Worm (Caenorhabditis elegans) whole organism, L1 larva: ENCODE measurements around the gene str-187.

Source experiments
- C04F5.9 ChIP-seq: sonication (generic microtip); optimal IDR thresholded peaks from 2 replicates; lab custom pipeline; 2016; ENCODE audit warnings: missing genetic modification characterization, missing compliant biosample characterization
- C16A3.4 ChIP-seq: fragments of 150-350 bp; optimal IDR thresholded peaks from 2 replicates; lab custom pipeline; 2014; ENCODE audit warnings: missing biosample characterization, missing genetic modification characterization
- C34B4.2 ChIP-seq: sonication (generic microtip); optimal IDR thresholded peaks from 2 replicates; lab custom pipeline; 2017; ENCODE audit warnings: mild to moderate bottlenecking, missing genetic modification characterization, missing compliant biosample characterization
- F16B12.6 ChIP-seq: fragments of 150-350 bp; optimal IDR thresholded peaks from 2 replicates; lab custom pipeline; 2014; ENCODE audit warnings: missing biosample characterization, missing genetic modification characterization
- Y116A8C.19 ChIP-seq: sonication (generic microtip); optimal IDR thresholded peaks from 2 replicates; lab custom pipeline; 2016; ENCODE audit warnings: missing compliant biosample characterization, missing genetic modification characterization, borderline replicate concordance
- alr-1 ChIP-seq: fragments of 200-800 bp; sonication (Bioruptor generic); optimal IDR thresholded peaks from 2 replicates; lab custom pipeline; 2018; ENCODE audit warnings: borderline replicate concordance, mild to moderate bottlenecking, missing genetic modification characterization, missing compliant biosample characterization
- aly-2 ChIP-seq: fragments of 150-350 bp; optimal IDR thresholded peaks from 2 replicates; lab custom pipeline; 2014; ENCODE audit warnings: missing biosample characterization, missing genetic modification characterization
- ama-1 ChIP-seq: fragments of 150-350 bp; optimal IDR thresholded peaks from 2 replicates; lab custom pipeline; 2014
- ceh-63 ChIP-seq: fragments of 200-800 bp; sonication (Bioruptor generic); optimal IDR thresholded peaks from 2 replicates; lab custom pipeline; 2018; ENCODE audit warnings: mild to moderate bottlenecking, missing genetic modification characterization, missing compliant biosample characterization
- ceh-82 ChIP-seq, 3 experiments: fragments of 150-350 bp in 1 of 3; sonication (generic microtip) in 2 of 3; optimal IDR thresholded peaks; 2 replicates each; lab custom pipeline; 2014 to 2017; ENCODE audit warnings: missing biosample characterization in 3 of 3, missing genetic modification characterization in 3 of 3
- ceh-88 ChIP-seq: fragments of 200-800 bp; sonication (Bioruptor generic); IDR thresholded peaks from 2 replicates; pipeline ENCODE4 v1.3.6; 2022; ENCODE audit warnings: missing genetic modification characterization, missing compliant biosample characterization
- efl-1 ChIP-seq, 4 experiments: fragments of 150-350 bp; optimal IDR thresholded peaks in 3 of 4; peaks in 1 of 4; 1 replicate in 1 of 4; 2 replicates in 3 of 4; lab custom pipeline; 2014; ENCODE audit warnings: missing biosample characterization in 2 of 4, missing genetic modification characterization in 2 of 4, missing genetic modification reagents in 2 of 4
- efl-3 ChIP-seq: fragments of 200-800 bp; sonication (Bioruptor generic); optimal IDR thresholded peaks from 2 replicates; lab custom pipeline; 2018; ENCODE audit warnings: mild to moderate bottlenecking, missing genetic modification characterization, missing compliant biosample characterization
- egl-13 ChIP-seq: sonication (generic microtip); optimal IDR thresholded peaks from 2 replicates; lab custom pipeline; 2016; ENCODE audit warnings: missing genotype, missing genetic modification reagents, missing genetic modification characterization, missing compliant biosample characterization
- elt-2 ChIP-seq: sonication (generic microtip); optimal IDR thresholded peaks from 2 replicates; lab custom pipeline; 2016; ENCODE audit warnings: missing genetic modification characterization, mild to moderate bottlenecking, inconsistent platforms, missing compliant biosample characterization, missing genetic modification reagents
- elt-3 ChIP-seq, 6 experiments: fragments of 150-350 bp in 1 of 6; sonication (generic microtip); optimal IDR thresholded peaks; 2 replicates each; lab custom pipeline; 2017 to 2018; ENCODE audit warnings: missing biosample characterization in 6 of 6, missing genetic modification characterization in 6 of 6, inconsistent platforms in 1 of 6
- ets-5 ChIP-seq: fragments of 200-800 bp; sonication (Bioruptor generic); IDR thresholded peaks from 2 replicates; pipeline ENCODE4 v1.3.6; 2022; ENCODE audit warnings: missing genetic modification characterization, missing compliant biosample characterization
- fkh-10 ChIP-seq: sonication (generic microtip); optimal IDR thresholded peaks from 2 replicates; lab custom pipeline; 2017; ENCODE audit warnings: missing biosample characterization, missing genetic modification reagents, missing genetic modification characterization
- fkh-4 ChIP-seq: sonication (generic microtip); optimal IDR thresholded peaks from 2 replicates; lab custom pipeline; 2016; ENCODE audit warnings: missing compliant biosample characterization, missing genetic modification characterization, borderline replicate concordance
- fkh-8 ChIP-seq: sonication (generic microtip); optimal IDR thresholded peaks from 2 replicates; lab custom pipeline; 2016; ENCODE audit warnings: mild to moderate bottlenecking, missing genetic modification characterization, missing compliant biosample characterization
- fos-1 ChIP-seq: fragments of 150-350 bp; optimal IDR thresholded peaks from 2 replicates; lab custom pipeline; 2014; ENCODE audit warnings: missing biosample characterization, missing genetic modification characterization
- hlh-17 ChIP-seq: fragments of 200-800 bp; sonication (Bioruptor generic); optimal IDR thresholded peaks from 2 replicates; lab custom pipeline; 2018; ENCODE audit warnings: missing genetic modification characterization, mild to moderate bottlenecking, missing compliant biosample characterization, moderate library complexity, borderline replicate concordance
- hpl-2 ChIP-seq: fragments of 150-350 bp; optimal IDR thresholded peaks from 2 replicates; lab custom pipeline; 2014; ENCODE audit warnings: missing biosample characterization, missing genetic modification reagents, missing genetic modification characterization
- isw-1 ChIP-seq: fragments of 200-800 bp; sonication (Bioruptor generic); IDR thresholded peaks from 2 replicates; pipeline ENCODE4 v1.3.6; 2022; ENCODE audit warnings: missing genetic modification characterization, missing compliant biosample characterization
- jun-1 ChIP-seq: fragments of 150-350 bp; optimal IDR thresholded peaks from 2 replicates; lab custom pipeline; 2014; ENCODE audit warnings: missing biosample characterization, missing genetic modification reagents, missing genetic modification characterization
- lin-13 ChIP-seq: fragments of 150-350 bp; optimal IDR thresholded peaks from 2 replicates; lab custom pipeline; 2014; ENCODE audit warnings: missing biosample characterization, missing genetic modification reagents, missing genetic modification characterization
- lin-14 ChIP-seq: fragments of 200-800 bp; sonication (Bioruptor generic); optimal IDR thresholded peaks from 2 replicates; lab custom pipeline; 2018; ENCODE audit warnings: mild to moderate bottlenecking, missing genetic modification characterization, moderate library complexity, missing compliant biosample characterization
- mab-9 ChIP-seq: fragments of 200-800 bp; sonication (Bioruptor generic); IDR thresholded peaks from 2 replicates; pipeline ENCODE4 v1.3.6; 2022; ENCODE audit warnings: missing genetic modification reagents, missing genetic modification characterization, missing compliant biosample characterization
- mef-2 ChIP-seq: fragments of 150-350 bp; optimal IDR thresholded peaks from 2 replicates; lab custom pipeline; 2014; ENCODE audit warnings: missing biosample characterization, missing genetic modification characterization
- nhr-11 ChIP-seq: fragments of 150-350 bp; optimal IDR thresholded peaks from 2 replicates; lab custom pipeline; 2014; ENCODE audit warnings: missing biosample characterization, missing genetic modification characterization
- nhr-12 ChIP-seq: sonication (generic microtip); optimal IDR thresholded peaks from 2 replicates; lab custom pipeline; 2017; ENCODE audit warnings: missing biosample characterization, missing genetic modification characterization
- nhr-19 ChIP-seq: fragments of 200-800 bp; sonication (Bioruptor generic); conservative IDR thresholded peaks from 2 replicates; pipeline ENCODE4 v1.3.6; 2022; ENCODE audit warnings: missing genetic modification characterization, missing compliant biosample characterization
- nhr-20 ChIP-seq: sonication (generic microtip); optimal IDR thresholded peaks from 2 replicates; lab custom pipeline; 2016; ENCODE audit warnings: mild to moderate bottlenecking, missing genetic modification characterization, missing compliant biosample characterization
- nhr-71 ChIP-seq: sonication (generic microtip); optimal IDR thresholded peaks from 2 replicates; lab custom pipeline; 2016; ENCODE audit warnings: mild to moderate bottlenecking, missing genetic modification characterization, moderate library complexity, missing compliant biosample characterization
- nhr-76 ChIP-seq: sonication (generic microtip); optimal IDR thresholded peaks from 2 replicates; lab custom pipeline; 2017; ENCODE audit warnings: missing biosample characterization, missing genetic modification characterization
- nhr-77 ChIP-seq: fragments of 150-350 bp; optimal IDR thresholded peaks from 2 replicates; lab custom pipeline; 2014; ENCODE audit warnings: missing biosample characterization, missing genetic modification characterization
- nhr-90 ChIP-seq: sonication (generic microtip); optimal IDR thresholded peaks from 2 replicates; lab custom pipeline; 2016; ENCODE audit warnings: mild to moderate bottlenecking, missing genetic modification characterization, missing compliant biosample characterization; ENCODE audit not compliant: poor library complexity
- pax-3 ChIP-seq: fragments of 200-800 bp; sonication (Bioruptor generic); optimal IDR thresholded peaks from 2 replicates; lab custom pipeline; 2018; ENCODE audit warnings: mild to moderate bottlenecking, missing genetic modification characterization, moderate library complexity, missing compliant biosample characterization
- pqm-1 ChIP-seq: sonication (generic microtip); optimal IDR thresholded peaks from 3 replicates; lab custom pipeline; 2017; ENCODE audit warnings: missing biosample characterization, missing genetic modification characterization
- rnt-1 ChIP-seq: sonication (generic microtip); optimal IDR thresholded peaks from 2 replicates; lab custom pipeline; 2016; ENCODE audit warnings: mild to moderate bottlenecking, missing genetic modification characterization, moderate library complexity, missing compliant biosample characterization
- skn-1 ChIP-seq: fragments of 150-350 bp; optimal IDR thresholded peaks from 2 replicates; lab custom pipeline; 2014; ENCODE audit warnings: missing biosample characterization, missing genetic modification characterization
- snpc-4 ChIP-seq: fragments of 150-350 bp; optimal IDR thresholded peaks from 2 replicates; lab custom pipeline; 2014; ENCODE audit warnings: missing biosample characterization, missing genetic modification characterization
- sox-4 ChIP-seq: sonication (generic microtip); optimal IDR thresholded peaks from 2 replicates; lab custom pipeline; 2016; ENCODE audit warnings: missing genetic modification characterization, missing compliant biosample characterization
- sptf-1 ChIP-seq: fragments of 150-350 bp; optimal IDR thresholded peaks from 2 replicates; lab custom pipeline; 2014; ENCODE audit warnings: missing biosample characterization, missing genetic modification characterization
- swsn-7 ChIP-seq: sonication (generic microtip); optimal IDR thresholded peaks from 2 replicates; lab custom pipeline; 2016; ENCODE audit warnings: missing genetic modification characterization, missing compliant biosample characterization
- tbx-2 ChIP-seq: sonication (generic microtip); optimal IDR thresholded peaks from 2 replicates; lab custom pipeline; 2016; ENCODE audit warnings: missing genetic modification characterization, missing compliant biosample characterization
- unc-62 ChIP-seq: fragments of 150-350 bp; optimal IDR thresholded peaks from 2 replicates; lab custom pipeline; 2014; ENCODE audit warnings: missing biosample characterization, missing genetic modification reagents, missing genetic modification characterization
- vab-15 ChIP-seq: sonication (generic microtip); optimal IDR thresholded peaks from 2 replicates; lab custom pipeline; 2017; ENCODE audit warnings: missing genotype, mild to moderate bottlenecking, missing genetic modification characterization, missing compliant biosample characterization
- xbp-1 ChIP-seq: sonication (generic microtip); optimal IDR thresholded peaks from 2 replicates; lab custom pipeline; 2016; ENCODE audit warnings: missing genetic modification characterization, missing compliant biosample characterization
- ztf-4 ChIP-seq: fragments of 150-350 bp; optimal IDR thresholded peaks from 2 replicates; lab custom pipeline; 2014; ENCODE audit warnings: missing biosample characterization, missing genetic modification characterization

str-187 gene

ce11 chrIV:17281060-17282021 lies 16.0 kb downstream of the str-187 start:
- no peak for TF ChIP-seq sptf-1 (tag; lab: Kevin White, UChicago)
- peak; percentile 13 for TF ChIP-seq snpc-4 (tag; lab: Kevin White, UChicago)
- TF ChIP-seq pqm-1, result no peak
- TF ChIP-seq nhr-71 (tag; lab: Kevin White, UChicago), result peak; percentile 82
- TF ChIP-seq swsn-7 (tag; lab: Kevin White, UChicago), result peak; percentile 72
- no peak for TF ChIP-seq isw-1 (GFP tag; lab: Robert Waterston, UW)
- no peak for TF ChIP-seq fos-1 (tag; lab: Kevin White, UChicago)
- peak in 1 of 6 experiments; percentile 44 for TF ChIP-seq elt-3 (tag; optimal IDR thresholded peaks at IDR 0.05; lab: Kevin White, UChicago)
- TF ChIP-seq nhr-12 (tag; lab: Kevin White, UChicago), result no peak
- TF ChIP-seq ceh-63, result peak; percentile 25
- TF ChIP-seq nhr-19 (GFP tag; lab: Robert Waterston, UW), result peak; percentile 61
- peak; percentile 99 for TF ChIP-seq ama-1 (lab: Kevin White, UChicago)
- peak; percentile 76 for TF ChIP-seq skn-1
- peak; percentile 17 for TF ChIP-seq C16A3.4 (tag; lab: Kevin White, UChicago)
- no peak for TF ChIP-seq fkh-4 (tag; lab: Kevin White, UChicago)
- TF ChIP-seq ceh-88 (GFP tag; lab: Robert Waterston, UW), result peak; percentile 21; the same call in 1 of the 2 replicates
- no peak for TF ChIP-seq ceh-82 (tag; optimal IDR thresholded peaks at IDR 0.05; lab: Kevin White, UChicago)
- no peak for TF ChIP-seq C34B4.2 (tag; lab: Kevin White, UChicago)
- peak; percentile 25 for TF ChIP-seq tbx-2 (tag; lab: Kevin White, UChicago)
- TF ChIP-seq rnt-1, result peak; percentile 2
- TF ChIP-seq alr-1, result no peak
- TF ChIP-seq Y116A8C.19, result no peak
- TF ChIP-seq ztf-4 (tag; lab: Kevin White, UChicago), result peak; percentile 58
- TF ChIP-seq unc-62 (GFP tag; lab: Kevin White, UChicago), result no peak
- TF ChIP-seq F16B12.6 (tag; lab: Kevin White, UChicago), result no peak
- peak; percentile 62 for TF ChIP-seq lin-13 (GFP tag; lab: Kevin White, UChicago)
- TF ChIP-seq hlh-17 (GFP tag; lab: Kevin White, UChicago), result no peak
- TF ChIP-seq efl-1 (optimal IDR thresholded peaks at IDR 0.05; lab: Kevin White, UChicago), result peak in 1 of 2 experiments; percentile 16
- peak; percentile 21 to 92 for TF ChIP-seq efl-1 (GFP tag; optimal IDR thresholded peaks at IDR 0.05 in 1 of 2; lab: Kevin White, UChicago)
- no peak for TF ChIP-seq jun-1
- peak; percentile 57 for TF ChIP-seq xbp-1 (tag; lab: Kevin White, UChicago)
- no peak for TF ChIP-seq nhr-76 (tag; lab: Kevin White, UChicago)
- peak; percentile 65 for TF ChIP-seq fkh-8
- TF ChIP-seq lin-14 (GFP tag; lab: Kevin White, UChicago), result peak; percentile 40
- TF ChIP-seq elt-2, result peak; percentile 59
- peak; percentile 11 for TF ChIP-seq egl-13 (tag; lab: Kevin White, UChicago)
- TF ChIP-seq nhr-90 (tag; lab: Kevin White, UChicago), result peak; percentile 62
- no peak for TF ChIP-seq pax-3 (tag; lab: Kevin White, UChicago)
- no peak for TF ChIP-seq mab-9 (GFP tag; lab: Robert Waterston, UW)
- no peak for TF ChIP-seq nhr-77
- no peak for TF ChIP-seq fkh-10 (GFP tag; lab: Kevin White, UChicago)
- peak; percentile 2 for TF ChIP-seq efl-3
- TF ChIP-seq aly-2 (tag; lab: Kevin White, UChicago), result peak; percentile 100
- TF ChIP-seq ets-5, result no peak
- no peak for TF ChIP-seq nhr-11 (tag; lab: Kevin White, UChicago)
- TF ChIP-seq C04F5.9 (tag; lab: Kevin White, UChicago), result no peak
- peak; percentile 70 for TF ChIP-seq nhr-20
- no peak for TF ChIP-seq sox-4 (tag; lab: Kevin White, UChicago)
- TF ChIP-seq vab-15 (tag; lab: Kevin White, UChicago), result no peak
- no peak for TF ChIP-seq hpl-2
- TF ChIP-seq mef-2 (tag; lab: Kevin White, UChicago), result no peak
